Fruit fly (Drosophila melanogaster) whole organism, embryonic: ENCODE measurements around the gene Etl1.
A peak's percentile ranks its signal among the peaks of the same experiment; 100 is the strongest.

Source experiments
- Antp ChIP-seq: fragments of 200-800 bp; sonication (Bioruptor generic); optimal IDR thresholded peaks from 3 replicates; lab custom pipeline; 2016; ENCODE audit warnings: missing biosample characterization, missing genetic modification characterization
- Bgb ChIP-seq: fragments of 200-800 bp; sonication (Bioruptor generic); IDR thresholded peaks from 2 replicates; pipeline ENCODE4 v1.3.6; 2022; ENCODE audit warnings: missing biosample characterization, missing genetic modification characterization; ENCODE audit not compliant: partially characterized antibody
- Blimp-1 ChIP-seq: fragments of 200-800 bp; sonication (Bioruptor generic); optimal IDR thresholded peaks from 3 replicates; lab custom pipeline; 2018; ENCODE audit warnings: missing biosample characterization, missing genetic modification characterization, mild to moderate bottlenecking, moderate library complexity, missing genetic modification reagents
- CG10431 ChIP-seq: fragments of 200-800 bp; sonication (Bioruptor generic); optimal IDR thresholded peaks from 3 replicates; lab custom pipeline; 2018; ENCODE audit warnings: missing biosample characterization, mild to moderate bottlenecking, missing genetic modification characterization
- CG11093 ChIP-seq: fragments of 200-800 bp; sonication (Bioruptor generic); IDR thresholded peaks from 3 replicates; pipeline ENCODE4 v1.3.6; 2022; ENCODE audit warnings: missing biosample characterization, missing genetic modification characterization
- CG12219 ChIP-seq: fragments of 200-800 bp; sonication (Bioruptor generic); optimal IDR thresholded peaks from 3 replicates; lab custom pipeline; 2018; ENCODE audit warnings: missing biosample characterization, mild to moderate bottlenecking, missing genetic modification characterization
- CG12769 ChIP-seq: fragments of 200-800 bp; sonication (Bioruptor generic); optimal IDR thresholded peaks from 2 replicates; lab custom pipeline; 2019; ENCODE audit warnings: missing biosample characterization, mild to moderate bottlenecking, missing genetic modification characterization, moderate library complexity
- CG13287 ChIP-seq: fragments of 200-800 bp; sonication (Bioruptor generic); IDR thresholded peaks from 2 replicates; pipeline ENCODE4 v1.3.6; 2022; ENCODE audit warnings: missing biosample characterization, missing genetic modification characterization; ENCODE audit not compliant: partially characterized antibody
- CG13624 ChIP-seq: fragments of 200-800 bp; sonication (Bioruptor generic); optimal IDR thresholded peaks from 2 replicates; lab custom pipeline; 2016; ENCODE audit warnings: missing biosample characterization, missing genetic modification characterization
- CG14014 ChIP-seq: fragments of 200-800 bp; sonication (Bioruptor generic); IDR thresholded peaks from 2 replicates; pipeline ENCODE4 v1.3.6; 2022; ENCODE audit warnings: missing biosample characterization, missing genetic modification characterization
- CG1647 ChIP-seq: fragments of 200-800 bp; sonication (Bioruptor generic); optimal IDR thresholded peaks from 3 replicates; lab custom pipeline; 2016; ENCODE audit warnings: missing biosample characterization, missing genetic modification characterization
- CG17912 ChIP-seq: fragments of 200-800 bp; sonication (Bioruptor generic); optimal IDR thresholded peaks from 2 replicates; lab custom pipeline; 2018; ENCODE audit warnings: missing biosample characterization, mild to moderate bottlenecking, missing genetic modification characterization
- CG18476 ChIP-seq: fragments of 200-800 bp; sonication (Bioruptor generic); optimal IDR thresholded peaks from 2 replicates; lab custom pipeline; 2016; ENCODE audit warnings: missing biosample characterization, mild to moderate bottlenecking, missing genetic modification characterization
- CG2129 ChIP-seq: fragments of 200-800 bp; sonication (Bioruptor generic); IDR thresholded peaks from 2 replicates; pipeline ENCODE4 v1.3.6; 2022; ENCODE audit warnings: missing biosample characterization, missing genetic modification characterization; ENCODE audit not compliant: partially characterized antibody
- CG34376 ChIP-seq: fragments of 200-800 bp; sonication (Bioruptor generic); optimal IDR thresholded peaks from 2 replicates; lab custom pipeline; 2018; ENCODE audit warnings: missing biosample characterization, mild to moderate bottlenecking, missing genetic modification characterization
- CG34422 ChIP-seq: fragments of 200-800 bp; sonication (Bioruptor generic); IDR thresholded peaks from 3 replicates; pipeline ENCODE4 v1.3.6; 2022; ENCODE audit warnings: missing biosample characterization, missing genetic modification characterization
- CG4707 ChIP-seq: fragments of 200-800 bp; sonication (Bioruptor generic); optimal IDR thresholded peaks from 2 replicates; lab custom pipeline; 2018; ENCODE audit warnings: missing biosample characterization, mild to moderate bottlenecking, missing genetic modification characterization, moderate library complexity
- CTCF ChIP-seq: fragments of 200-800 bp; sonication (Bioruptor generic); optimal IDR thresholded peaks from 2 replicates; lab custom pipeline; 2017; ENCODE audit warnings: missing biosample characterization, mild to moderate bottlenecking, missing genetic modification characterization, moderate library complexity
- Camta ChIP-seq: fragments of 200-800 bp; sonication (Bioruptor generic); optimal IDR thresholded peaks from 2 replicates; lab custom pipeline; 2016; ENCODE audit warnings: missing biosample characterization, missing genetic modification characterization
- CrebB ChIP-seq: fragments of 200-800 bp; sonication (Bioruptor generic); optimal IDR thresholded peaks from 3 replicates; lab custom pipeline; 2018; ENCODE audit warnings: missing biosample characterization, mild to moderate bottlenecking, missing genetic modification characterization
- Dbx ChIP-seq: fragments of 200-800 bp; sonication (Bioruptor generic); IDR thresholded peaks from 3 replicates; pipeline ENCODE4 v1.3.6; 2022; ENCODE audit warnings: missing biosample characterization, missing genetic modification characterization
- Dip3 ChIP-seq: fragments of 200-800 bp; sonication (Bioruptor generic); optimal IDR thresholded peaks from 3 replicates; lab custom pipeline; 2016; ENCODE audit warnings: missing biosample characterization, missing genetic modification characterization
- H15 ChIP-seq: fragments of 200-800 bp; sonication (Bioruptor generic); IDR thresholded peaks from 3 replicates; pipeline ENCODE4 v1.3.6; 2022; ENCODE audit warnings: missing biosample characterization, missing genetic modification characterization
- HLH3B ChIP-seq: fragments of 200-800 bp; sonication (Bioruptor generic); IDR thresholded peaks from 2 replicates; pipeline ENCODE4 v1.3.6; 2022; ENCODE audit warnings: missing biosample characterization, missing genetic modification characterization
- HLH54F ChIP-seq: fragments of 200-800 bp; sonication (Bioruptor generic); optimal IDR thresholded peaks from 3 replicates; lab custom pipeline; 2016; ENCODE audit warnings: missing biosample characterization, missing genetic modification characterization
- Hr3 ChIP-seq: fragments of 200-800 bp; sonication (Bioruptor generic); optimal IDR thresholded peaks from 3 replicates; lab custom pipeline; 2016; ENCODE audit warnings: missing biosample characterization, missing genetic modification characterization
- Hr78 ChIP-seq, 2 experiments: fragments of 200-800 bp in 1 of 2; fragments of >200 bp in 1 of 2; sonication (Bioruptor generic) in 1 of 2; optimal IDR thresholded peaks; 2 replicates each; lab custom pipeline; 2017 to 2019; ENCODE audit warnings: missing biosample characterization in 2 of 2, missing genetic modification characterization in 2 of 2, mild to moderate bottlenecking in 1 of 2, moderate library complexity in 1 of 2
- Lim3 ChIP-seq: fragments of 200-800 bp; sonication (Bioruptor generic); IDR thresholded peaks from 2 replicates; pipeline ENCODE4 v1.3.6; 2022; ENCODE audit warnings: missing biosample characterization, missing genetic modification characterization
- Myb ChIP-seq: fragments of 200-800 bp; sonication (Bioruptor generic); optimal IDR thresholded peaks from 2 replicates; lab custom pipeline; 2016; ENCODE audit warnings: missing biosample characterization, missing genetic modification characterization
- Rx ChIP-seq: fragments of 200-800 bp; sonication (Bioruptor generic); IDR thresholded peaks from 2 replicates; pipeline ENCODE4 v1.3.6; 2022; ENCODE audit warnings: missing biosample characterization, missing genetic modification characterization
- Sry-δ ChIP-seq: fragments of 200-800 bp; sonication (Bioruptor generic); optimal IDR thresholded peaks from 2 replicates; lab custom pipeline; 2016; ENCODE audit warnings: missing biosample characterization, missing genetic modification characterization
- Trl ChIP-seq, 3 experiments: fragments of >200 bp in 2 of 3; fragments of 200-800 bp in 1 of 3; sonication (Bioruptor generic) in 1 of 3; optimal IDR thresholded peaks; 2 replicates in 1 of 3; 3 replicates in 2 of 3; lab custom pipeline; 2016 to 2017; ENCODE audit warnings: missing biosample characterization in 1 of 3, missing genetic modification characterization in 1 of 3
- Xbp1 ChIP-seq: fragments of 200-800 bp; sonication (Bioruptor generic); optimal IDR thresholded peaks from 3 replicates; lab custom pipeline; 2016; ENCODE audit warnings: missing biosample characterization, mild to moderate bottlenecking, missing genetic modification characterization
- bbx ChIP-seq: fragments of 200-800 bp; sonication (Bioruptor generic); IDR thresholded peaks from 2 replicates; pipeline ENCODE4 v1.3.6; 2022; ENCODE audit warnings: missing biosample characterization, missing genetic modification characterization; ENCODE audit not compliant: partially characterized antibody
- cato ChIP-seq: fragments of 200-800 bp; sonication (Bioruptor generic); optimal IDR thresholded peaks from 2 replicates; lab custom pipeline; 2016; ENCODE audit warnings: missing biosample characterization, missing genetic modification characterization, borderline replicate concordance
- da ChIP-seq: fragments of 200-800 bp; sonication (Bioruptor generic); optimal IDR thresholded peaks from 2 replicates; lab custom pipeline; 2016; ENCODE audit warnings: missing biosample characterization, missing genetic modification characterization
- dysf ChIP-seq: fragments of 200-800 bp; sonication (Bioruptor generic); IDR thresholded peaks from 3 replicates; pipeline ENCODE4 v1.3.6; 2022; ENCODE audit warnings: missing biosample characterization, missing genetic modification characterization
- grn ChIP-seq: fragments of 200-800 bp; sonication (Bioruptor generic); optimal IDR thresholded peaks from 3 replicates; lab custom pipeline; 2017; ENCODE audit warnings: missing biosample characterization, missing genetic modification characterization
- gro ChIP-seq: fragments of 200-800 bp; sonication (Bioruptor generic); optimal IDR thresholded peaks from 2 replicates; lab custom pipeline; 2016; ENCODE audit warnings: missing biosample characterization, missing genetic modification characterization
- ind ChIP-seq: fragments of 200-800 bp; sonication (Bioruptor generic); optimal IDR thresholded peaks from 3 replicates; lab custom pipeline; 2016; ENCODE audit warnings: missing biosample characterization, missing genetic modification characterization
- mirr ChIP-seq: fragments of 200-800 bp; sonication (Bioruptor generic); optimal IDR thresholded peaks from 3 replicates; lab custom pipeline; 2018; ENCODE audit warnings: missing biosample characterization, mild to moderate bottlenecking, missing genetic modification characterization
- nom ChIP-seq: fragments of 200-800 bp; sonication (Bioruptor generic); optimal IDR thresholded peaks from 2 replicates; lab custom pipeline; 2017; ENCODE audit warnings: missing biosample characterization, missing genetic modification characterization, mild to moderate bottlenecking, moderate library complexity, missing genetic modification reagents
- odd ChIP-seq: fragments of 200-800 bp; sonication (Bioruptor generic); optimal IDR thresholded peaks from 2 replicates; lab custom pipeline; 2017; ENCODE audit warnings: missing biosample characterization, mild to moderate bottlenecking, missing genetic modification characterization
- pb ChIP-seq: fragments of 200-800 bp; sonication (Bioruptor generic); optimal IDR thresholded peaks from 3 replicates; lab custom pipeline; 2016; ENCODE audit warnings: missing biosample characterization, missing genetic modification characterization
- pnt ChIP-seq: fragments of 200-800 bp; sonication (Bioruptor generic); optimal IDR thresholded peaks from 3 replicates; lab custom pipeline; 2016; ENCODE audit warnings: missing biosample characterization, missing genetic modification characterization
- shn ChIP-seq: fragments of 200-800 bp; sonication (Bioruptor generic); optimal IDR thresholded peaks from 3 replicates; lab custom pipeline; 2016; ENCODE audit warnings: missing biosample characterization, missing genetic modification characterization
- sisA ChIP-seq: fragments of 200-800 bp; sonication (Bioruptor generic); IDR thresholded peaks from 2 replicates; pipeline ENCODE4 v1.3.6; 2022; ENCODE audit warnings: missing biosample characterization, missing genetic modification characterization
- sna ChIP-seq: fragments of 200-800 bp; sonication (Bioruptor generic); IDR thresholded peaks from 2 replicates; pipeline ENCODE4 v1.3.6; 2022; ENCODE audit warnings: missing biosample characterization, missing genetic modification characterization; ENCODE audit not compliant: partially characterized antibody
- sug ChIP-seq: fragments of 200-800 bp; optimal IDR thresholded peaks from 2 replicates; lab custom pipeline; 2019; ENCODE audit warnings: missing biosample characterization, mild to moderate bottlenecking, missing genetic modification characterization, moderate library complexity
- zf30C ChIP-seq: fragments of 200-800 bp; sonication (Bioruptor generic); optimal IDR thresholded peaks from 3 replicates; lab custom pipeline; 2018; ENCODE audit warnings: missing biosample characterization, mild to moderate bottlenecking, missing genetic modification characterization

The Etl1 gene

DNA sequence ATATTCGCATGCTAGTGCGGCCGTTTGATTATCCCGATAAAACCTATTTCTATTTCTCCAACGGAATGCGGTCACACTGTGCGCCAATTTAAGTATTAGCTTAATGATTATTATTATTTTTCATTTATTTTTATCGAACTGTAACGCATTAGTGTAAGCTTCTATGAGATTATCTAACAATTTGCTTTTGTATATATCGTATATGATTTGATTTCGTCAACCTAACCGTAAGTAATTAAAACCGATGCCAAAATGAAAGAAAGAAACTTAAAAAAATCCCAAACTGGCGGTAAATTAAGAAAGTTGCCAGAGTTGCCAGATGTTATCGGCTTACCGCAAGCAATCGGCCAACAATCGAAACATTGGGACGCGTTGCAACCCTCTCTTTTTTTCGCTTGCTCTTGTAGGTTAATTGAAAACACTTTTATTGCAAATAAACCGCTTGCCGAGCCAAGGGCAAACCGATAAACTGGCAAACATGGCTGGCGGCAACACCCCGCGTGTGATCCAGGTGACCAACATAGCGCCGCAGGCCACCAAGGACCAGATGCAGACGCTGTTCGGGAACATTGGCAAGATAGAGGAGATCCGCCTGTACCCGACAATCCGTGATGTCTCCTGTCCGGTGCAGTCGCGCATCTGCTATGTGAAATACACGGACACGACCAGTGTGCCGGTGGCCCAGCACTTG is at the start of gene Etl1, which contains the start of gene Srp54 (continued):
- no peak for TF ChIP-seq cato (GFP tag; lab: Kevin White, UChicago)
- no peak for TF ChIP-seq Hr3 (GFP tag; lab: Kevin White, UChicago)
- no peak for TF ChIP-seq CG13624 (GFP tag; lab: Kevin White, UChicago)
- no peak for TF ChIP-seq da (GFP tag; lab: Kevin White, UChicago)
- no peak for TF ChIP-seq ind (GFP tag; lab: Kevin White, UChicago)
- TF ChIP-seq Trl (optimal IDR thresholded peaks at IDR 0.05; lab: Kevin White, UChicago) = no peak
- TF ChIP-seq Trl (GFP tag; optimal IDR thresholded peaks at IDR 0.05; lab: Kevin White, UChicago) = no peak
- no peak for TF ChIP-seq gro (GFP tag; lab: Kevin White, UChicago)
- TF ChIP-seq CG12769 = no peak
- no peak for TF ChIP-seq Blimp-1 (GFP tag; lab: Kevin White, UChicago)
- TF ChIP-seq CG1647 = no peak
- no peak for TF ChIP-seq CrebB
- 0 out of 2 replicates have a peak, but pooled peaks have one; percentile 28 for TF ChIP-seq bbx (GFP tag; lab: Robert Waterston, UW)
- TF ChIP-seq CG10431 (GFP tag; lab: Kevin White, UChicago) = no peak
- peak; percentile 9 for TF ChIP-seq sug
- no peak for TF ChIP-seq CG2129 (GFP tag; lab: Robert Waterston, UW)
- TF ChIP-seq CG17912 (GFP tag; lab: Kevin White, UChicago) = no peak
- TF ChIP-seq Dip3 (GFP tag; lab: Kevin White, UChicago) = no peak
- TF ChIP-seq Antp (GFP tag; lab: Kevin White, UChicago) = no peak
- TF ChIP-seq CG34422 = 0 out of 3 replicates have a peak, but pooled peaks have one; percentile 25
- no peak; the same call in 1 of the 2 replicates for TF ChIP-seq CG13287 (GFP tag; lab: Robert Waterston, UW)
- TF ChIP-seq mirr (GFP tag; lab: Kevin White, UChicago) = no peak
- TF ChIP-seq sna (GFP tag; lab: Robert Waterston, UW) = no peak
- no peak for TF ChIP-seq odd (GFP tag; lab: Kevin White, UChicago)
- TF ChIP-seq Bgb (GFP tag; lab: Robert Waterston, UW) = no peak
- no peak for TF ChIP-seq Hr78 (GFP tag; optimal IDR thresholded peaks at IDR 0.05; lab: Kevin White, UChicago)
- peak; percentile 3 for TF ChIP-seq CTCF (GFP tag; lab: Kevin White, UChicago)
- no peak for TF ChIP-seq Camta (GFP tag; lab: Kevin White, UChicago)
- TF ChIP-seq grn (GFP tag; lab: Kevin White, UChicago) = no peak
- no peak for TF ChIP-seq shn (GFP tag; lab: Kevin White, UChicago)
- TF ChIP-seq Dbx (GFP tag; lab: Robert Waterston, UW) = no peak
- no peak for TF ChIP-seq Lim3 (GFP tag; lab: Robert Waterston, UW)
- TF ChIP-seq Myb (GFP tag; lab: Kevin White, UChicago) = peak; percentile 6
- no peak for TF ChIP-seq pb (GFP tag; lab: Kevin White, UChicago)
- TF ChIP-seq dysf (GFP tag; lab: Robert Waterston, UW) = no peak
- TF ChIP-seq HLH3B (GFP tag; lab: Robert Waterston, UW) = no peak
- TF ChIP-seq nom (GFP tag; lab: Kevin White, UChicago) = no peak
- TF ChIP-seq HLH54F (GFP tag; lab: Kevin White, UChicago) = no peak
- no peak for TF ChIP-seq CG4707 (GFP tag; lab: Kevin White, UChicago)
- TF ChIP-seq Rx (GFP tag; lab: Robert Waterston, UW) = no peak
- no peak for TF ChIP-seq CG14014 (GFP tag; lab: Robert Waterston, UW)
- TF ChIP-seq Xbp1 (GFP tag; lab: Kevin White, UChicago) = no peak
- no peak for TF ChIP-seq sisA (GFP tag; lab: Robert Waterston, UW)
- no peak for TF ChIP-seq CG12219 (GFP tag; lab: Kevin White, UChicago)
- peak; percentile 28 for TF ChIP-seq Sry-δ
- no peak for TF ChIP-seq CG34376 (GFP tag; lab: Kevin White, UChicago)
- no peak for TF ChIP-seq CG11093 (GFP tag; lab: Robert Waterston, UW)
- no peak for TF ChIP-seq CG18476 (GFP tag; lab: Kevin White, UChicago)
- no peak for TF ChIP-seq H15 (GFP tag; lab: Robert Waterston, UW)
- TF ChIP-seq zf30C (GFP tag; lab: Kevin White, UChicago) = no peak
- no peak for TF ChIP-seq pnt (GFP tag; lab: Kevin White, UChicago)
